Worm (Caenorhabditis elegans) whole organism, L4 larva: Measurements from ENCODE around the gene ensh-1.

ENCODE experiments used
- F44E2.7 ChIP-seq: fragments of 200-800 bp; sonication (Bioruptor generic); IDR thresholded peaks from 2 replicates; pipeline ENCODE4 v2.1.2; 2022; ENCODE audit warnings: missing genetic modification characterization, missing compliant biosample characterization
- R02D3.7 ChIP-seq: fragments of 150-350 bp; sonication (generic microtip); optimal IDR thresholded peaks from 3 replicates; lab custom pipeline; 2014; ENCODE audit warnings: missing biosample characterization, missing genetic modification characterization
- T20F7.1 ChIP-seq: fragments of 200-800 bp; sonication (Bioruptor generic); optimal IDR thresholded peaks from 2 replicates; lab custom pipeline; 2018; ENCODE audit warnings: mild to moderate bottlenecking, missing genetic modification characterization, missing compliant biosample characterization
- T26A8.4 ChIP-seq: fragments of 200-800 bp; sonication (Bioruptor generic); IDR thresholded peaks from 2 replicates; pipeline ENCODE4 v1.3.6; 2022; ENCODE audit warnings: missing genetic modification characterization, missing compliant biosample characterization
- aha-1 ChIP-seq: fragments of 150-350 bp; peaks from one replicate; lab custom pipeline; 2014; ENCODE audit warnings: missing biosample characterization, missing genetic modification characterization
- ceh-32 ChIP-seq: sonication (generic microtip); optimal IDR thresholded peaks from 2 replicates; lab custom pipeline; 2016; ENCODE audit warnings: mild to moderate bottlenecking, missing genetic modification characterization, missing compliant biosample characterization; ENCODE audit not compliant: poor library complexity
- ceh-44 ChIP-seq: fragments of 200-800 bp; sonication (Bioruptor generic); IDR thresholded peaks from 2 replicates; pipeline ENCODE4 v1.3.6; 2022; ENCODE audit warnings: missing genetic modification reagents, missing genetic modification characterization, missing compliant biosample characterization
- ceh-82 ChIP-seq: sonication (generic microtip); optimal IDR thresholded peaks from 2 replicates; lab custom pipeline; 2017; ENCODE audit warnings: missing biosample characterization, missing genetic modification characterization
- daf-16 ChIP-seq, 3 experiments: sonication (generic microtip); optimal IDR thresholded peaks; 2 replicates each; lab custom pipeline; 2016 to 2017; ENCODE audit warnings: missing genetic modification characterization in 3 of 3, missing genetic modification reagents in 3 of 3, mild to moderate bottlenecking in 2 of 3, missing compliant biosample characterization in 2 of 3, missing biosample characterization in 1 of 3, moderate library complexity in 1 of 3
- daf-19 ChIP-seq: fragments of 200-800 bp; sonication (Bioruptor generic); conservative IDR thresholded peaks from 2 replicates; pipeline ENCODE4 v1.3.6; 2022; ENCODE audit warnings: missing genetic modification characterization, missing compliant biosample characterization
- dmd-6 ChIP-seq: fragments of 200-800 bp; sonication (Bioruptor generic); IDR thresholded peaks from 2 replicates; pipeline ENCODE4 v1.3.6; 2022; ENCODE audit warnings: missing genetic modification reagents, missing genetic modification characterization, missing compliant biosample characterization
- dmd-8 ChIP-seq: fragments of 200-800 bp; sonication (Bioruptor generic); IDR thresholded peaks from 2 replicates; pipeline ENCODE4 v1.3.6; 2022; ENCODE audit warnings: missing genetic modification characterization, missing compliant biosample characterization
- duxl-1 ChIP-seq: sonication (generic microtip); optimal IDR thresholded peaks from 2 replicates; lab custom pipeline; 2016; ENCODE audit warnings: mild to moderate bottlenecking, missing genetic modification characterization, moderate library complexity, missing compliant biosample characterization; ENCODE audit not compliant: poor library complexity
- dve-1 ChIP-seq: sonication (generic microtip); optimal IDR thresholded peaks from 2 replicates; lab custom pipeline; 2017; ENCODE audit warnings: antibody characterized with exemption, mild to moderate bottlenecking, missing genetic modification characterization, missing compliant biosample characterization; ENCODE audit not compliant: insufficient read depth
- egl-43 ChIP-seq: fragments of 200-800 bp; sonication (Bioruptor generic); IDR thresholded peaks from 2 replicates; pipeline ENCODE4 v1.3.6; 2022; ENCODE audit warnings: missing genetic modification reagents, missing genetic modification characterization, missing compliant biosample characterization
- hlh-11 ChIP-seq: fragments of 200-800 bp; sonication (Bioruptor generic); optimal IDR thresholded peaks from 2 replicates; lab custom pipeline; 2018; ENCODE audit warnings: mild to moderate bottlenecking, missing genetic modification characterization, missing compliant biosample characterization
- hlh-30 ChIP-seq: sonication (generic microtip); optimal IDR thresholded peaks from 2 replicates; lab custom pipeline; 2017; ENCODE audit warnings: antibody characterized with exemption, mild to moderate bottlenecking, missing genetic modification characterization, missing compliant biosample characterization; ENCODE audit not compliant: insufficient read depth
- jun-1 ChIP-seq: fragments of 150-350 bp; optimal IDR thresholded peaks from 2 replicates; lab custom pipeline; 2014; ENCODE audit warnings: missing biosample characterization, missing genetic modification reagents, missing genetic modification characterization
- lin-1 ChIP-seq: fragments of 200-800 bp; sonication (Bioruptor generic); IDR thresholded peaks from 2 replicates; pipeline ENCODE4 v1.3.6; 2022; ENCODE audit warnings: missing genetic modification reagents, missing genetic modification characterization, missing compliant biosample characterization
- lin-15B ChIP-seq: fragments of 150-350 bp; sonication (generic microtip); optimal IDR thresholded peaks from 3 replicates; lab custom pipeline; 2014; ENCODE audit warnings: missing biosample characterization, missing genetic modification characterization
- madf-9 ChIP-seq: fragments of 200-800 bp; sonication (Bioruptor generic); conservative IDR thresholded peaks from 2 replicates; pipeline ENCODE4 v1.3.6; 2022; ENCODE audit warnings: missing genetic modification reagents, missing genetic modification characterization, missing compliant biosample characterization
- mep-1 ChIP-seq: fragments of 150-350 bp; sonication (generic microtip); optimal IDR thresholded peaks from 3 replicates; lab custom pipeline; 2014; ENCODE audit warnings: missing biosample characterization, missing genetic modification characterization
- mxl-2 ChIP-seq: fragments of 200-800 bp; sonication (Bioruptor generic); conservative IDR thresholded peaks from 2 replicates; pipeline ENCODE4 v1.3.6; 2022; ENCODE audit warnings: missing genetic modification reagents, missing genetic modification characterization, missing compliant biosample characterization
- mxl-3 ChIP-seq: fragments of 200-800 bp; sonication (Bioruptor generic); optimal IDR thresholded peaks from 2 replicates; lab custom pipeline; 2018; ENCODE audit warnings: mild to moderate bottlenecking, missing genetic modification characterization, missing compliant biosample characterization
- nhr-11 ChIP-seq: fragments of 150-350 bp; optimal IDR thresholded peaks from 2 replicates; lab custom pipeline; 2014; ENCODE audit warnings: missing biosample characterization, missing genetic modification characterization
- nhr-25 ChIP-seq: sonication (generic microtip); optimal IDR thresholded peaks from 2 replicates; lab custom pipeline; 2017; ENCODE audit warnings: missing genetic modification characterization, mild to moderate bottlenecking, missing compliant biosample characterization, antibody characterized with exemption, moderate library complexity, borderline replicate concordance; ENCODE audit not compliant: insufficient read depth
- nhr-28 ChIP-seq: fragments of 150-350 bp; optimal IDR thresholded peaks from 2 replicates; lab custom pipeline; 2014; ENCODE audit warnings: missing biosample characterization, missing genetic modification characterization
- nhr-41 ChIP-seq: fragments of 200-800 bp; sonication (Bioruptor generic); IDR thresholded peaks from 2 replicates; pipeline ENCODE4 v1.3.6; 2022; ENCODE audit warnings: missing genetic modification reagents, missing genetic modification characterization, missing compliant biosample characterization
- nhr-48 ChIP-seq: sonication (generic microtip); optimal IDR thresholded peaks from 2 replicates; lab custom pipeline; 2016; ENCODE audit warnings: mild to moderate bottlenecking, missing genetic modification characterization, missing compliant biosample characterization
- pqm-1 ChIP-seq: sonication (generic microtip); optimal IDR thresholded peaks from 2 replicates; lab custom pipeline; 2017; ENCODE audit warnings: missing biosample characterization, missing genetic modification characterization
- rbr-2 ChIP-seq: sonication (generic microtip); optimal IDR thresholded peaks from 2 replicates; lab custom pipeline; 2016; ENCODE audit warnings: missing genotype, missing genetic modification characterization, missing compliant biosample characterization
- spr-3 ChIP-seq: fragments of 200-800 bp; sonication (Bioruptor generic); optimal IDR thresholded peaks from 2 replicates; lab custom pipeline; 2018; ENCODE audit warnings: mild to moderate bottlenecking, missing genetic modification characterization, missing compliant biosample characterization
- tag-97 ChIP-seq: fragments of 200-800 bp; sonication (Bioruptor generic); IDR thresholded peaks from 2 replicates; pipeline ENCODE4 v1.3.6; 2022; ENCODE audit warnings: missing genetic modification characterization, missing compliant biosample characterization
- unc-62 ChIP-seq, 3 experiments: fragments of 150-350 bp in 1 of 3; sonication (generic microtip); optimal IDR thresholded peaks in 2 of 3; peaks in 1 of 3; 1 replicate in 1 of 3; 2 replicates in 2 of 3; lab custom pipeline; 2014 to 2017; ENCODE audit warnings: missing biosample characterization in 3 of 3, missing genetic modification characterization in 3 of 3, missing genetic modification reagents in 3 of 3, missing genotype in 1 of 3
- zfp-3 ChIP-seq: fragments of 200-800 bp; sonication (Bioruptor generic); conservative IDR thresholded peaks from 2 replicates; pipeline ENCODE4 v1.3.6; 2022; ENCODE audit warnings: missing genetic modification reagents, missing genetic modification characterization, missing compliant biosample characterization
- zip-2 ChIP-seq: fragments of 150-350 bp; optimal IDR thresholded peaks from 2 replicates; lab custom pipeline; 2014; ENCODE audit warnings: missing biosample characterization, missing genetic modification characterization

ensh-1 gene

ce11 chrX:8933508-8933907 is 28.3 kb downstream of the ensh-1 start:
- TF ChIP-seq zfp-3 (no peak), mxl-3 (peak; percentile 20), hlh-11 (tag; lab: Kevin White, UChicago) (peak; percentile 29)

- TF ChIP-seq nhr-28 (tag; lab: Kevin White, UChicago) (peak; percentile 50), ceh-82 (no peak), egl-43 (GFP tag; lab: Robert Waterston, UW) (no peak), nhr-25 (tag; lab: Kevin White, UChicago) (no peak), R02D3.7 (no peak), rbr-2 (no peak), hlh-30 (tag; lab: Kevin White, UChicago) (no peak), lin-15B (no peak), dve-1 (tag; lab: Kevin White, UChicago) (peak; percentile 55), nhr-11 (tag; lab: Kevin White, UChicago) (no peak), nhr-41 (GFP tag; lab: Robert Waterston, UW) (no peak), hlh-11 (tag; lab: Kevin White, UChicago) (peak; percentile 36), T20F7.1 (GFP tag; lab: Kevin White, UChicago) (peak; percentile 4), spr-3 (no peak), dmd-6 (GFP tag; lab: Robert Waterston, UW) (peak; percentile 40; the same call in 1 of the 2 replicates), ceh-32 (tag; lab: Kevin White, UChicago) (no peak), mxl-2 (no peak), pqm-1 (tag; lab: Kevin White, UChicago) (peak; percentile 61), duxl-1 (tag; lab: Kevin White, UChicago) (no peak), daf-16 (GFP tag; optimal IDR thresholded peaks at IDR 0.05; lab: Kevin White, UChicago) (no peak), daf-16 (tag; optimal IDR thresholded peaks at IDR 0.05; lab: Kevin White, UChicago) (peak; percentile 35), lin-1 (GFP tag; lab: Robert Waterston, UW) (no peak), unc-62 (GFP tag; optimal IDR thresholded peaks at IDR 0.05 in 1 of 2; lab: Kevin White, UChicago) (peak in 1 of 2 experiments; percentile 52), unc-62 (tag; optimal IDR thresholded peaks at IDR 0.05; lab: Kevin White, UChicago) (no peak), dmd-8 (GFP tag; lab: Robert Waterston, UW) (no peak), mep-1 (no peak), daf-19 (GFP tag; lab: Robert Waterston, UW) (no peak)
These were observed 29.1 kb downstream of the ensh-1 start for ce11 chrX:8934246-8934645.

- TF ChIP-seq jun-1 (tag; lab: Kevin White, UChicago) (no peak), nhr-25 (tag; lab: Kevin White, UChicago) (no peak), F44E2.7 (GFP tag; lab: Robert Waterston, UW) (no peak), aha-1 (tag; lab: Kevin White, UChicago) (peak; percentile 86), hlh-30 (tag; lab: Kevin White, UChicago) (no peak), zip-2 (no peak), tag-97 (GFP tag; lab: Robert Waterston, UW) (no peak), T26A8.4 (GFP tag; lab: Robert Waterston, UW) (no peak), ceh-44 (GFP tag; lab: Robert Waterston, UW) (no peak), spr-3 (no peak), madf-9 (GFP tag; lab: Robert Waterston, UW) (no peak), nhr-48 (peak; percentile 56)
These were observed 29.8 kb downstream of the ensh-1 start for ce11 chrX:8934988-8935387.
